Worm (Caenorhabditis elegans) whole organism, L3 larva: ENCODE measurements around the gene F21D9.11.

Experiments
- ZK546.5 ChIP-seq: sonication (generic microtip); optimal IDR thresholded peaks from 2 replicates; lab custom pipeline; 2017; ENCODE audit warnings: missing biosample characterization, missing genetic modification characterization
- egl-27 ChIP-seq: sonication (generic microtip); optimal IDR thresholded peaks from 4 replicates; lab custom pipeline; 2017; ENCODE audit warnings: missing biosample characterization, missing genetic modification reagents, missing genetic modification characterization
- elt-3 ChIP-seq, 3 experiments: fragments of 150-350 bp in 1 of 3; sonication (generic microtip) in 2 of 3; optimal IDR thresholded peaks; 2 replicates in 2 of 3; 4 replicates in 1 of 3; lab custom pipeline; 2014 to 2017; ENCODE audit warnings: missing biosample characterization in 3 of 3, missing genetic modification characterization in 3 of 3
- nhr-11 ChIP-seq: fragments of 150-350 bp; optimal IDR thresholded peaks from 2 replicates; lab custom pipeline; 2014; ENCODE audit warnings: missing biosample characterization, missing genetic modification characterization
- snpc-4 ChIP-seq: fragments of 150-350 bp; optimal IDR thresholded peaks from 2 replicates; lab custom pipeline; 2014; ENCODE audit warnings: missing biosample characterization, missing genetic modification characterization

- TF ChIP-seq egl-27 (tag; lab: Kevin White, UChicago) (no peak), nhr-11 (no peak), snpc-4 (tag; lab: Kevin White, UChicago) (no peak), ZK546.5 (tag; lab: Kevin White, UChicago) (no peak), elt-3 (tag; optimal IDR thresholded peaks at IDR 0.05; lab: Kevin White, UChicago) (no peak)
Observed at ce11 chrV:19285921-19286320, 34.0 kb downstream of the F21D9.11 start.
